Fruit fly (Drosophila melanogaster) whole organism, embryonic: ENCODE results near the gene Obp28a.

Experiments used
- Atf3 ChIP-seq: fragments of 200-800 bp; sonication (Bioruptor generic); optimal IDR thresholded peaks from 3 replicates; lab custom pipeline; 2016; ENCODE audit warnings: missing biosample characterization, missing genetic modification characterization
- CG10147 ChIP-seq: fragments of 200-800 bp; sonication (Bioruptor generic); optimal IDR thresholded peaks from 2 replicates; lab custom pipeline; 2019; ENCODE audit warnings: missing biosample characterization, mild to moderate bottlenecking, missing genetic modification characterization, moderate library complexity
- CG10979 ChIP-seq: fragments of 200-800 bp; sonication (Bioruptor generic); optimal IDR thresholded peaks from 2 replicates; lab custom pipeline; 2018; ENCODE audit warnings: missing biosample characterization, mild to moderate bottlenecking, missing genetic modification characterization, moderate library complexity
- CG11247 ChIP-seq: fragments of 200-800 bp; sonication (Bioruptor generic); IDR thresholded peaks from 2 replicates; pipeline ENCODE4 v1.3.6; 2022; ENCODE audit warnings: missing biosample characterization, missing genetic modification characterization
- CG11398 ChIP-seq: fragments of 200-800 bp; sonication (Bioruptor generic); optimal IDR thresholded peaks from 2 replicates; lab custom pipeline; 2016; ENCODE audit warnings: missing biosample characterization, missing genetic modification characterization
- CG11560 ChIP-seq: fragments of 200-800 bp; sonication (Bioruptor generic); IDR thresholded peaks from 3 replicates; pipeline ENCODE4 v1.3.6; 2022; ENCODE audit warnings: missing biosample characterization, missing genetic modification characterization
- CG12391 ChIP-seq: fragments of 200-800 bp; sonication (Bioruptor generic); optimal IDR thresholded peaks from 3 replicates; lab custom pipeline; 2018; ENCODE audit warnings: missing biosample characterization, mild to moderate bottlenecking, missing genetic modification characterization, moderate library complexity
- CG13424 ChIP-seq: fragments of 200-800 bp; sonication (Bioruptor generic); optimal IDR thresholded peaks from 2 replicates; lab custom pipeline; 2019; ENCODE audit warnings: missing biosample characterization, mild to moderate bottlenecking, missing genetic modification characterization, moderate library complexity
- CG16815 ChIP-seq: fragments of 200-800 bp; sonication (Bioruptor generic); optimal IDR thresholded peaks from 3 replicates; lab custom pipeline; 2017; ENCODE audit warnings: missing biosample characterization, mild to moderate bottlenecking, missing genetic modification characterization
- CG3163 ChIP-seq: fragments of 200-800 bp; sonication (Bioruptor generic); optimal IDR thresholded peaks from 3 replicates; lab custom pipeline; 2016; ENCODE audit warnings: missing biosample characterization, missing genetic modification characterization
- CG32532 ChIP-seq: fragments of 200-800 bp; sonication (Bioruptor generic); IDR thresholded peaks from 2 replicates; pipeline ENCODE4 v1.3.6; 2022; ENCODE audit warnings: missing biosample characterization, missing genetic modification characterization
- CG32772 ChIP-seq: fragments of 200-800 bp; sonication (Bioruptor generic); IDR thresholded peaks from 2 replicates; pipeline ENCODE4 v1.3.6; 2022; ENCODE audit warnings: missing biosample characterization, missing genetic modification characterization
- CG3281 ChIP-seq: fragments of 200-800 bp; sonication (Bioruptor generic); optimal IDR thresholded peaks from 3 replicates; lab custom pipeline; 2017; ENCODE audit warnings: missing biosample characterization, mild to moderate bottlenecking, missing genetic modification characterization
- CG34376 ChIP-seq: fragments of 200-800 bp; sonication (Bioruptor generic); optimal IDR thresholded peaks from 2 replicates; lab custom pipeline; 2018; ENCODE audit warnings: missing biosample characterization, mild to moderate bottlenecking, missing genetic modification characterization
- CG4707 ChIP-seq: fragments of 200-800 bp; sonication (Bioruptor generic); optimal IDR thresholded peaks from 2 replicates; lab custom pipeline; 2018; ENCODE audit warnings: missing biosample characterization, mild to moderate bottlenecking, missing genetic modification characterization, moderate library complexity
- CG5245 ChIP-seq: fragments of 200-800 bp; sonication (Bioruptor generic); optimal IDR thresholded peaks from 3 replicates; lab custom pipeline; 2016; ENCODE audit warnings: missing biosample characterization, missing genetic modification characterization
- CG6854 ChIP-seq: fragments of 200-800 bp; sonication (Bioruptor generic); optimal IDR thresholded peaks from 3 replicates; lab custom pipeline; 2017; ENCODE audit warnings: missing biosample characterization, mild to moderate bottlenecking, missing genetic modification characterization
- CG9609 ChIP-seq: fragments of 200-800 bp; sonication (Bioruptor generic); optimal IDR thresholded peaks from 3 replicates; lab custom pipeline; 2016; ENCODE audit warnings: missing biosample characterization, missing genetic modification characterization
- CG9876 ChIP-seq: fragments of 200-800 bp; sonication (Bioruptor generic); optimal IDR thresholded peaks from 2 replicates; lab custom pipeline; 2016; ENCODE audit warnings: missing biosample characterization, missing genetic modification characterization
- CrebB ChIP-seq: fragments of 200-800 bp; sonication (Bioruptor generic); optimal IDR thresholded peaks from 3 replicates; lab custom pipeline; 2018; ENCODE audit warnings: missing biosample characterization, mild to moderate bottlenecking, missing genetic modification characterization
- D19B ChIP-seq: fragments of 200-800 bp; sonication (Bioruptor generic); optimal IDR thresholded peaks from 2 replicates; lab custom pipeline; 2017; ENCODE audit warnings: missing biosample characterization, mild to moderate bottlenecking, missing genetic modification characterization
- E2f2 ChIP-seq: fragments of 200-800 bp; sonication (Bioruptor generic); IDR thresholded peaks from 2 replicates; pipeline ENCODE4 v1.3.6; 2022; ENCODE audit warnings: missing biosample characterization, missing genetic modification characterization
- Ets65A ChIP-seq: fragments of 200-800 bp; sonication (Bioruptor generic); peaks from one replicate; lab custom pipeline; 2016; ENCODE audit warnings: missing biosample characterization, missing genetic modification characterization
- HLH3B ChIP-seq: fragments of 200-800 bp; sonication (Bioruptor generic); IDR thresholded peaks from 2 replicates; pipeline ENCODE4 v1.3.6; 2022; ENCODE audit warnings: missing biosample characterization, missing genetic modification characterization
- Lim3 ChIP-seq: fragments of 200-800 bp; sonication (Bioruptor generic); IDR thresholded peaks from 2 replicates; pipeline ENCODE4 v1.3.6; 2022; ENCODE audit warnings: missing biosample characterization, missing genetic modification characterization
- Lpt ChIP-seq: fragments of >200 bp; optimal IDR thresholded peaks from 2 replicates; lab custom pipeline; 2018; ENCODE audit warnings: missing biosample characterization, missing genetic modification characterization
- Meics ChIP-seq: fragments of 200-800 bp; sonication (Bioruptor generic); optimal IDR thresholded peaks from 2 replicates; lab custom pipeline; 2017; ENCODE audit warnings: missing biosample characterization, mild to moderate bottlenecking, missing genetic modification characterization
- NFAT ChIP-seq: fragments of 200-800 bp; sonication (Bioruptor generic); IDR thresholded peaks from 2 replicates; pipeline ENCODE4 v1.3.6; 2022; ENCODE audit warnings: missing biosample characterization, missing genetic modification characterization
- Opbp ChIP-seq: fragments of 200-800 bp; sonication (Bioruptor generic); IDR thresholded peaks from 3 replicates; pipeline ENCODE4 v1.3.6; 2022; ENCODE audit warnings: missing biosample characterization, missing genetic modification characterization; ENCODE audit not compliant: partially characterized antibody
- PHDP ChIP-seq: fragments of 200-800 bp; sonication (Bioruptor generic); optimal IDR thresholded peaks from 3 replicates; lab custom pipeline; 2018; ENCODE audit warnings: missing biosample characterization, mild to moderate bottlenecking, missing genetic modification characterization, moderate library complexity
- Rx ChIP-seq: fragments of 200-800 bp; sonication (Bioruptor generic); IDR thresholded peaks from 2 replicates; pipeline ENCODE4 v1.3.6; 2022; ENCODE audit warnings: missing biosample characterization, missing genetic modification characterization
- Sin3A ChIP-seq: fragments of >200 bp; optimal IDR thresholded peaks from 2 replicates; lab custom pipeline; 2018
- Ssrp ChIP-seq: fragments of 200-800 bp; sonication (Bioruptor generic); optimal IDR thresholded peaks from 2 replicates; lab custom pipeline; 2018; ENCODE audit warnings: missing biosample characterization, mild to moderate bottlenecking, missing genetic modification characterization, moderate library complexity
- croc ChIP-seq: fragments of 200-800 bp; sonication (Bioruptor generic); conservative IDR thresholded peaks from 3 replicates; pipeline ENCODE4 v1.3.6; 2022; ENCODE audit warnings: missing biosample characterization, missing genetic modification characterization
- en ChIP-seq: fragments of 200-800 bp; sonication (Bioruptor generic); optimal IDR thresholded peaks from 2 replicates; lab custom pipeline; 2016; ENCODE audit warnings: missing biosample characterization, missing genetic modification characterization
- ftz-f1 ChIP-seq: fragments of 200-800 bp; sonication (Bioruptor generic); optimal IDR thresholded peaks from 2 replicates; lab custom pipeline; 2016; ENCODE audit warnings: missing biosample characterization, missing genetic modification characterization
- grau ChIP-seq: fragments of 200-800 bp; optimal IDR thresholded peaks from 3 replicates; lab custom pipeline; 2019; ENCODE audit warnings: missing biosample characterization, mild to moderate bottlenecking, missing genetic modification characterization, moderate library complexity
- jing ChIP-seq: fragments of 200-800 bp; sonication (Bioruptor generic); optimal IDR thresholded peaks from 2 replicates; lab custom pipeline; 2018; ENCODE audit warnings: missing biosample characterization, mild to moderate bottlenecking, missing genetic modification characterization
- lilli ChIP-seq: fragments of 200-800 bp; sonication (Bioruptor generic); optimal IDR thresholded peaks from 3 replicates; lab custom pipeline; 2016; ENCODE audit warnings: missing biosample characterization, missing genetic modification characterization
- lola ChIP-seq, 3 experiments: fragments of >200 bp in 2 of 3; fragments of 200-800 bp in 1 of 3; sonication (Bioruptor generic) in 1 of 3; optimal IDR thresholded peaks; 2 replicates each; lab custom pipeline; 2017 to 2019; ENCODE audit warnings: missing biosample characterization in 3 of 3, missing genetic modification characterization in 3 of 3, mild to moderate bottlenecking in 1 of 3, moderate library complexity in 1 of 3
- luna ChIP-seq: fragments of 200-800 bp; sonication (Bioruptor generic); optimal IDR thresholded peaks from 2 replicates; lab custom pipeline; 2016; ENCODE audit warnings: missing biosample characterization, missing genetic modification characterization
- mirr ChIP-seq: fragments of 200-800 bp; sonication (Bioruptor generic); optimal IDR thresholded peaks from 3 replicates; lab custom pipeline; 2018; ENCODE audit warnings: missing biosample characterization, mild to moderate bottlenecking, missing genetic modification characterization
- mld ChIP-seq: fragments of 200-800 bp; sonication (Bioruptor generic); IDR thresholded peaks from 3 replicates; pipeline ENCODE4 v1.3.6; 2022; ENCODE audit warnings: missing biosample characterization, missing genetic modification characterization; ENCODE audit not compliant: partially characterized antibody
- nau ChIP-seq: fragments of 200-800 bp; sonication (Bioruptor generic); optimal IDR thresholded peaks from 3 replicates; lab custom pipeline; 2017; ENCODE audit warnings: missing biosample characterization, mild to moderate bottlenecking, missing genetic modification characterization, missing genetic modification reagents
- repo ChIP-seq: fragments of 200-800 bp; sonication (Bioruptor generic); optimal IDR thresholded peaks from 2 replicates; lab custom pipeline; 2016; ENCODE audit warnings: missing biosample characterization, missing genetic modification characterization
- schlank ChIP-seq: fragments of 200-800 bp; sonication (Bioruptor generic); optimal IDR thresholded peaks from 2 replicates; lab custom pipeline; 2018; ENCODE audit warnings: missing biosample characterization, mild to moderate bottlenecking, missing genetic modification characterization
- so ChIP-seq: fragments of 200-800 bp; sonication (Bioruptor generic); IDR thresholded peaks from 3 replicates; pipeline ENCODE4 v1.3.6; 2022; ENCODE audit warnings: missing biosample characterization, missing genetic modification characterization
- tio ChIP-seq: fragments of 200-800 bp; sonication (Bioruptor generic); optimal IDR thresholded peaks from 2 replicates; lab custom pipeline; 2017; ENCODE audit warnings: missing biosample characterization, missing genetic modification characterization, inconsistent platforms
- toy ChIP-seq: fragments of 200-800 bp; sonication (Bioruptor generic); IDR thresholded peaks from 2 replicates; pipeline ENCODE4 v1.3.6; 2022; ENCODE audit warnings: missing biosample characterization, missing genetic modification characterization
- trh ChIP-seq: fragments of 200-800 bp; sonication (Bioruptor generic); optimal IDR thresholded peaks from 2 replicates; lab custom pipeline; 2016; ENCODE audit warnings: missing biosample characterization, missing genetic modification characterization
- zf30C ChIP-seq: fragments of 200-800 bp; sonication (Bioruptor generic); optimal IDR thresholded peaks from 3 replicates; lab custom pipeline; 2018; ENCODE audit warnings: missing biosample characterization, mild to moderate bottlenecking, missing genetic modification characterization

The Obp28a gene

dm6 chr2L:7534917-7535316 is 37.8 kb upstream of the Obp28a start (continued):
- TF ChIP-seq nau (GFP tag; lab: Kevin White, UChicago) (peak; percentile 66), repo (GFP tag; lab: Kevin White, UChicago) (peak; percentile 52), CG4707 (peak; percentile 82), CG9609 (GFP tag; lab: Kevin White, UChicago) (peak; percentile 20), CG3281 (peak; percentile 42), ftz-f1 (GFP tag; lab: Kevin White, UChicago) (peak; percentile 13), CG9876 (GFP tag; lab: Kevin White, UChicago) (peak; percentile 73), Opbp (peak; percentile 62; the same call in 2 of the 3 replicates), Meics (GFP tag; lab: Kevin White, UChicago) (peak; percentile 82), Lpt (no peak), CG6854 (GFP tag; lab: Kevin White, UChicago) (peak; percentile 44), Lim3 (GFP tag; lab: Robert Waterston, UW) (no peak), E2f2 (GFP tag; lab: Robert Waterston, UW) (peak; percentile 40; the same call in 1 of the 2 replicates), Ets65A (GFP tag; lab: Kevin White, UChicago) (peak; percentile 96), luna (GFP tag; lab: Kevin White, UChicago) (peak; percentile 10), lilli (peak; percentile 84), croc (GFP tag; lab: Robert Waterston, UW) (peak; percentile 58; the same call in 2 of the 3 replicates), PHDP (tag; lab: Kevin White, UChicago) (peak; percentile 72), CG11560 (peak; percentile 37; the same call in 1 of the 3 replicates), NFAT (GFP tag; lab: Robert Waterston, UW) (peak; percentile 95), CrebB (tag; lab: Kevin White, UChicago) (peak; percentile 62), schlank (tag; lab: Kevin White, UChicago) (peak; percentile 27), mld (GFP tag; lab: Robert Waterston, UW) (no peak), Ssrp (tag; lab: Kevin White, UChicago) (peak; percentile 18), Sin3A (lab: Kevin White, UChicago) (no peak), Atf3 (GFP tag; lab: Kevin White, UChicago) (peak; percentile 83), CG11247 (peak; percentile 91), CG11398 (GFP tag; lab: Kevin White, UChicago) (peak; percentile 67), en (GFP tag; lab: Kevin White, UChicago) (peak; percentile 71), CG16815 (GFP tag; lab: Kevin White, UChicago) (peak; percentile 42), CG3163 (peak; percentile 73), toy (no peak), zf30C (GFP tag; lab: Kevin White, UChicago) (no peak), CG34376 (GFP tag; lab: Kevin White, UChicago) (peak; percentile 11), CG10147 (peak; percentile 35), mirr (GFP tag; lab: Kevin White, UChicago) (peak; percentile 80), CG12391 (tag; lab: Kevin White, UChicago) (peak; percentile 68), so (GFP tag; lab: Robert Waterston, UW) (peak; percentile 66; the same call in 2 of the 3 replicates), CG10979 (tag; lab: Kevin White, UChicago) (peak; percentile 68), Rx (GFP tag; lab: Robert Waterston, UW) (peak; percentile 81), CG13424 (peak; percentile 66), CG32772 (GFP tag; lab: Robert Waterston, UW) (peak; percentile 81), jing (GFP tag; lab: Kevin White, UChicago) (peak; percentile 7), CG32532 (GFP tag; lab: Robert Waterston, UW) (peak; percentile 97), D19B (GFP tag; lab: Kevin White, UChicago) (no peak), grau (tag; lab: Kevin White, UChicago) (peak; percentile 76), lola (GFP tag; optimal IDR thresholded peaks at IDR 0.05; lab: Kevin White, UChicago) (peak in 1 of 3 experiments; percentile 25), CG5245 (GFP tag; lab: Kevin White, UChicago) (peak; percentile 93), tio (GFP tag; lab: Kevin White, UChicago) (peak; percentile 48), trh (GFP tag; lab: Kevin White, UChicago) (peak; percentile 67), HLH3B (GFP tag; lab: Robert Waterston, UW) (peak; percentile 56)
